Fruit fly (Drosophila melanogaster) whole organism, embryonic: ENCODE data around the gene CG11836.

Source experiments
- B-H2 ChIP-seq: fragments of 200-800 bp; sonication (Bioruptor generic); optimal IDR thresholded peaks from 2 replicates; lab custom pipeline; 2018; ENCODE audit warnings: missing biosample characterization, mild to moderate bottlenecking, missing genetic modification characterization
- Bteb2 ChIP-seq: fragments of 200-800 bp; sonication (Bioruptor generic); optimal IDR thresholded peaks from 2 replicates; lab custom pipeline; 2016; ENCODE audit warnings: missing biosample characterization, missing genetic modification characterization
- CG10267 ChIP-seq: fragments of 200-800 bp; sonication (Bioruptor generic); optimal IDR thresholded peaks from 2 replicates; lab custom pipeline; 2018; ENCODE audit warnings: missing biosample characterization, mild to moderate bottlenecking, missing genetic modification characterization, moderate library complexity
- CG12155 ChIP-seq: fragments of 200-800 bp; sonication (Bioruptor generic); optimal IDR thresholded peaks from 3 replicates; lab custom pipeline; 2016; ENCODE audit warnings: missing biosample characterization, missing genetic modification characterization
- CG12299 ChIP-seq: fragments of 200-800 bp; sonication (Bioruptor generic); optimal IDR thresholded peaks from 2 replicates; lab custom pipeline; 2018; ENCODE audit warnings: missing biosample characterization, mild to moderate bottlenecking, missing genetic modification characterization
- CG12659 ChIP-seq: fragments of 200-800 bp; sonication (Bioruptor generic); optimal IDR thresholded peaks from 3 replicates; lab custom pipeline; 2017; ENCODE audit warnings: mild to moderate bottlenecking, missing biosample characterization, missing genetic modification reagents, missing genetic modification characterization
- CG12769 ChIP-seq: fragments of 200-800 bp; sonication (Bioruptor generic); optimal IDR thresholded peaks from 2 replicates; lab custom pipeline; 2019; ENCODE audit warnings: missing biosample characterization, mild to moderate bottlenecking, missing genetic modification characterization, moderate library complexity
- CG14710 ChIP-seq: fragments of 200-800 bp; sonication (Bioruptor generic); optimal IDR thresholded peaks from 3 replicates; lab custom pipeline; 2019; ENCODE audit warnings: missing biosample characterization, mild to moderate bottlenecking, missing genetic modification characterization, moderate library complexity
- CG14860 ChIP-seq: fragments of 200-800 bp; sonication (Bioruptor generic); IDR thresholded peaks from 3 replicates; pipeline ENCODE4 v1.3.6; 2022; ENCODE audit warnings: missing biosample characterization, missing genetic modification characterization; ENCODE audit not compliant: partially characterized antibody
- CG15479 ChIP-seq: fragments of 200-800 bp; sonication (Bioruptor generic); optimal IDR thresholded peaks from 3 replicates; lab custom pipeline; 2019; ENCODE audit warnings: missing biosample characterization, mild to moderate bottlenecking, missing genetic modification characterization, moderate library complexity
- CG16863 ChIP-seq: fragments of 200-800 bp; sonication (Bioruptor generic); optimal IDR thresholded peaks from 3 replicates; lab custom pipeline; 2016; ENCODE audit warnings: missing biosample characterization, missing genetic modification characterization
- CG17829 ChIP-seq: fragments of 200-800 bp; optimal IDR thresholded peaks from 2 replicates; lab custom pipeline; 2019; ENCODE audit warnings: missing biosample characterization, mild to moderate bottlenecking, missing genetic modification characterization, moderate library complexity
- CG1832 ChIP-seq: fragments of 200-800 bp; sonication (Bioruptor generic); optimal IDR thresholded peaks from 2 replicates; lab custom pipeline; 2017; ENCODE audit warnings: missing biosample characterization, mild to moderate bottlenecking, missing genetic modification characterization, inconsistent platforms
- CG2199 ChIP-seq: fragments of 200-800 bp; sonication (Bioruptor generic); IDR thresholded peaks from 3 replicates; pipeline ENCODE4 v1.3.6; 2022; ENCODE audit warnings: missing biosample characterization, missing genetic modification characterization
- CG2202 ChIP-seq: fragments of 200-800 bp; sonication (Bioruptor generic); optimal IDR thresholded peaks from 2 replicates; lab custom pipeline; 2018; ENCODE audit warnings: missing biosample characterization, mild to moderate bottlenecking, missing genetic modification characterization
- CG31365 ChIP-seq: fragments of 200-800 bp; sonication (Bioruptor generic); optimal IDR thresholded peaks from 2 replicates; lab custom pipeline; 2018; ENCODE audit warnings: missing biosample characterization, mild to moderate bottlenecking, missing genetic modification characterization
- CG32772 ChIP-seq: fragments of 200-800 bp; sonication (Bioruptor generic); IDR thresholded peaks from 2 replicates; pipeline ENCODE4 v1.3.6; 2022; ENCODE audit warnings: missing biosample characterization, missing genetic modification characterization
- CG3726 ChIP-seq: fragments of 200-800 bp; sonication (Bioruptor generic); IDR thresholded peaks from 3 replicates; pipeline ENCODE4, ENCODE4 v1.3.6; 2022; ENCODE audit warnings: missing biosample characterization, missing genetic modification characterization
- CG3995 ChIP-seq: fragments of 200-800 bp; sonication (Bioruptor generic); optimal IDR thresholded peaks from 3 replicates; lab custom pipeline; 2016; ENCODE audit warnings: missing biosample characterization, missing genetic modification characterization
- CG4328 ChIP-seq: fragments of 200-800 bp; sonication (Bioruptor generic); optimal IDR thresholded peaks from 3 replicates; lab custom pipeline; 2017; ENCODE audit warnings: missing biosample characterization, missing genetic modification reagents, missing genetic modification characterization
- CG4424 ChIP-seq: fragments of 200-800 bp; sonication (Bioruptor generic); optimal IDR thresholded peaks from 3 replicates; lab custom pipeline; 2016; ENCODE audit warnings: missing biosample characterization, missing genetic modification characterization
- CG4854 ChIP-seq: fragments of 200-800 bp; sonication (Bioruptor generic); optimal IDR thresholded peaks from 2 replicates; lab custom pipeline; 2016; ENCODE audit warnings: missing biosample characterization, missing genetic modification characterization, inconsistent platforms
- CG6765 ChIP-seq: fragments of 200-800 bp; sonication (Bioruptor generic); optimal IDR thresholded peaks from 3 replicates; lab custom pipeline; 2017; ENCODE audit warnings: missing biosample characterization, mild to moderate bottlenecking, missing genetic modification characterization
- CG7839 ChIP-seq: fragments of 200-800 bp; sonication (Bioruptor generic); optimal IDR thresholded peaks from 3 replicates; lab custom pipeline; 2018; ENCODE audit warnings: missing biosample characterization, mild to moderate bottlenecking, missing genetic modification characterization, moderate library complexity
- CG9727 ChIP-seq: fragments of 200-800 bp; sonication (Bioruptor generic); optimal IDR thresholded peaks from 3 replicates; lab custom pipeline; 2017; ENCODE audit warnings: missing biosample characterization, mild to moderate bottlenecking, missing genetic modification characterization
- Camta ChIP-seq: fragments of 200-800 bp; sonication (Bioruptor generic); optimal IDR thresholded peaks from 2 replicates; lab custom pipeline; 2016; ENCODE audit warnings: missing biosample characterization, missing genetic modification characterization
- Dbx ChIP-seq: fragments of 200-800 bp; sonication (Bioruptor generic); IDR thresholded peaks from 3 replicates; pipeline ENCODE4 v1.3.6; 2022; ENCODE audit warnings: missing biosample characterization, missing genetic modification characterization
- Deaf1 ChIP-seq: fragments of 200-800 bp; optimal IDR thresholded peaks from 3 replicates; lab custom pipeline; 2019; ENCODE audit warnings: missing biosample characterization, mild to moderate bottlenecking, missing genetic modification characterization, moderate library complexity
- Dfd ChIP-seq, 2 experiments: fragments of >200 bp; optimal IDR thresholded peaks; 2 replicates each; lab custom pipeline; 2017; ENCODE audit warnings: missing biosample characterization in 2 of 2, missing genetic modification characterization in 2 of 2
- Dp ChIP-seq: fragments of 200-800 bp; sonication (Bioruptor generic); optimal IDR thresholded peaks from 2 replicates; lab custom pipeline; 2018; ENCODE audit warnings: missing biosample characterization, mild to moderate bottlenecking, missing genetic modification characterization, moderate library complexity
- Drgx ChIP-seq: fragments of 200-800 bp; sonication (Bioruptor generic); IDR thresholded peaks from 2 replicates; pipeline ENCODE4 v1.3.6; 2022; ENCODE audit warnings: missing biosample characterization, missing genetic modification characterization
- Ets97D ChIP-seq: fragments of 200-800 bp; sonication (Bioruptor generic); optimal IDR thresholded peaks from 3 replicates; lab custom pipeline; 2016; ENCODE audit warnings: missing biosample characterization, missing genetic modification characterization
- MTF-1 ChIP-seq: fragments of 200-800 bp; sonication (Bioruptor generic); optimal IDR thresholded peaks from 2 replicates; lab custom pipeline; 2018; ENCODE audit warnings: missing biosample characterization, mild to moderate bottlenecking, missing genetic modification characterization, borderline replicate concordance
- Pdp1 ChIP-seq, 2 experiments: fragments of 200-800 bp; sonication (Bioruptor generic); optimal IDR thresholded peaks; 3 replicates each; lab custom pipeline; 2016; ENCODE audit warnings: missing biosample characterization in 2 of 2, missing genetic modification characterization in 2 of 2, mild to moderate bottlenecking in 1 of 2, moderate library complexity in 1 of 2
- Six4 ChIP-seq: fragments of 200-800 bp; sonication (Bioruptor generic); optimal IDR thresholded peaks from 2 replicates; lab custom pipeline; 2016; ENCODE audit warnings: missing biosample characterization, missing genetic modification characterization
- Spps ChIP-seq: fragments of 200-800 bp; sonication (Bioruptor generic); optimal IDR thresholded peaks from 2 replicates; lab custom pipeline; 2018; ENCODE audit warnings: missing biosample characterization, mild to moderate bottlenecking, missing genetic modification characterization
- Sry-β ChIP-seq: fragments of 200-800 bp; sonication (Bioruptor generic); optimal IDR thresholded peaks from 2 replicates; lab custom pipeline; 2018; ENCODE audit warnings: missing biosample characterization, mild to moderate bottlenecking, missing genetic modification characterization, moderate library complexity
- Xrp1 ChIP-seq: fragments of 200-800 bp; sonication (Bioruptor generic); IDR thresholded peaks from 2 replicates; pipeline ENCODE4 v1.3.6; 2022; ENCODE audit warnings: missing biosample characterization, missing genetic modification characterization
- chm ChIP-seq: fragments of 200-800 bp; sonication (Bioruptor generic); IDR thresholded peaks from 2 replicates; pipeline ENCODE4 v1.3.6; 2022; ENCODE audit warnings: missing biosample characterization, missing genetic modification characterization
- da ChIP-seq: fragments of 200-800 bp; sonication (Bioruptor generic); optimal IDR thresholded peaks from 2 replicates; lab custom pipeline; 2016; ENCODE audit warnings: missing biosample characterization, missing genetic modification characterization
- esg ChIP-seq: fragments of 200-800 bp; sonication (Bioruptor generic); conservative IDR thresholded peaks from 2 replicates; pipeline ENCODE4 v1.3.6; 2022; ENCODE audit warnings: missing biosample characterization, missing genetic modification characterization
- gfzf ChIP-seq: fragments of 200-800 bp; sonication (Bioruptor generic); optimal IDR thresholded peaks from 2 replicates; lab custom pipeline; 2016; ENCODE audit warnings: missing biosample characterization, mild to moderate bottlenecking, missing genetic modification characterization, moderate library complexity
- hkb ChIP-seq, 2 experiments: fragments of 200-800 bp in 1 of 2; fragments of >200 bp in 1 of 2; sonication (Bioruptor generic) in 1 of 2; IDR thresholded peaks in 1 of 2; optimal IDR thresholded peaks in 1 of 2; 2 replicates each; pipeline versions ENCODE4 v1.3.6 to Lab custom; 2017 to 2022; ENCODE audit warnings: missing biosample characterization in 1 of 2, missing genetic modification characterization in 1 of 2
- kni ChIP-seq: fragments of 200-800 bp; sonication (Bioruptor generic); optimal IDR thresholded peaks from 3 replicates; lab custom pipeline; 2017; ENCODE audit warnings: mild to moderate bottlenecking, missing biosample characterization, missing genetic modification reagents, missing genetic modification characterization
- nerfin-1 ChIP-seq: fragments of 200-800 bp; sonication (Bioruptor generic); optimal IDR thresholded peaks from 3 replicates; lab custom pipeline; 2019; ENCODE audit warnings: missing biosample characterization, mild to moderate bottlenecking, missing genetic modification characterization, moderate library complexity
- sc ChIP-seq, 3 experiments: fragments of >200 bp in 2 of 3; fragments of 200-800 bp in 1 of 3; sonication (Bioruptor generic) in 1 of 3; optimal IDR thresholded peaks; 2 replicates in 2 of 3; 3 replicates in 1 of 3; lab custom pipeline; 2017; ENCODE audit warnings: mild to moderate bottlenecking in 1 of 3, missing biosample characterization in 1 of 3, missing genetic modification characterization in 1 of 3, missing genetic modification reagents in 1 of 3
- sr ChIP-seq: fragments of 200-800 bp; sonication (Bioruptor generic); IDR thresholded peaks from 3 replicates; pipeline ENCODE4 v1.3.6; 2022; ENCODE audit warnings: missing biosample characterization, missing genetic modification characterization
- stc ChIP-seq: fragments of 200-800 bp; sonication (Bioruptor generic); IDR thresholded peaks from 2 replicates; pipeline ENCODE4 v1.3.6; 2022; ENCODE audit warnings: missing biosample characterization, missing genetic modification characterization
- tx ChIP-seq: fragments of 200-800 bp; sonication (Bioruptor generic); optimal IDR thresholded peaks from 2 replicates; lab custom pipeline; 2016; ENCODE audit warnings: missing biosample characterization, missing genetic modification characterization

Gene CG11836

dm6 chr3R:25069569-25069968 lies 1.4 kb upstream of the CG11836 start, which contains the start of the genes Stt3B and CG11839 (continued):
- no peak for TF ChIP-seq sr
- peak; percentile 77 for TF ChIP-seq CG10267
- TF ChIP-seq Ets97D (GFP tag; lab: Kevin White, UChicago), result peak; percentile 90
- TF ChIP-seq CG6765 (GFP tag; lab: Kevin White, UChicago), result peak; percentile 4
- TF ChIP-seq tx (GFP tag; lab: Kevin White, UChicago), result peak; percentile 78
- peak; percentile 74 for TF ChIP-seq Six4 (GFP tag; lab: Kevin White, UChicago)
- TF ChIP-seq CG32772 (GFP tag; lab: Robert Waterston, UW), result no peak
- peak; percentile 72 for TF ChIP-seq nerfin-1 (tag; lab: Kevin White, UChicago)
- TF ChIP-seq Bteb2 (GFP tag; lab: Kevin White, UChicago), result peak; percentile 70
- TF ChIP-seq stc, result 0 out of 2 replicates have a peak, but pooled peaks have one; percentile 21
- peak; percentile 37 for TF ChIP-seq CG2202 (tag; lab: Kevin White, UChicago)
- peak; percentile 44 for TF ChIP-seq Dp
- no peak for TF ChIP-seq sc (optimal IDR thresholded peaks at IDR 0.05; lab: Kevin White, UChicago)
- no peak for TF ChIP-seq sc (GFP tag; optimal IDR thresholded peaks at IDR 0.05; lab: Kevin White, UChicago)
- no peak for TF ChIP-seq kni (GFP tag; lab: Kevin White, UChicago)
- 0 out of 3 replicates have a peak, but pooled peaks have one; percentile 29 for TF ChIP-seq CG2199 (GFP tag; lab: Robert Waterston, UW)
- TF ChIP-seq da (GFP tag; lab: Kevin White, UChicago), result peak; percentile 18
- TF ChIP-seq CG7839 (tag; lab: Kevin White, UChicago), result no peak
- TF ChIP-seq CG14860 (GFP tag; lab: Robert Waterston, UW), result peak; percentile 91
- TF ChIP-seq Sry-β (GFP tag; lab: Kevin White, UChicago), result peak; percentile 31
- peak; percentile 49 for TF ChIP-seq CG16863
- peak; percentile 78 for TF ChIP-seq CG4424 (GFP tag; lab: Kevin White, UChicago)
- peak; percentile 42 for TF ChIP-seq CG12299 (tag; lab: Kevin White, UChicago)
- no peak for TF ChIP-seq CG12769 (tag; lab: Kevin White, UChicago)
- no peak for TF ChIP-seq Deaf1
- peak; percentile 62 for TF ChIP-seq B-H2
- TF ChIP-seq CG4328 (GFP tag; lab: Kevin White, UChicago), result peak; percentile 41
- no peak for TF ChIP-seq CG1832 (GFP tag; lab: Kevin White, UChicago)
- TF ChIP-seq CG12659 (GFP tag; lab: Kevin White, UChicago), result peak; percentile 85
- peak; percentile 80 for TF ChIP-seq Dbx (GFP tag; lab: Robert Waterston, UW)
- TF ChIP-seq hkb (optimal IDR thresholded peaks at IDR 0.05; lab: Kevin White, UChicago), result no peak
- peak; percentile 67 for TF ChIP-seq hkb (GFP tag; IDR thresholded peaks at IDR 0.05; lab: Robert Waterston, UW)
- TF ChIP-seq CG4854 (GFP tag; lab: Kevin White, UChicago), result peak; percentile 59
- no peak for TF ChIP-seq Dfd (GFP tag; optimal IDR thresholded peaks at IDR 0.05; lab: Kevin White, UChicago)
- peak; percentile 74 for TF ChIP-seq CG9727 (GFP tag; lab: Kevin White, UChicago)
- TF ChIP-seq gfzf (GFP tag; lab: Kevin White, UChicago), result peak; percentile 46
- TF ChIP-seq MTF-1, result no peak
- no peak for TF ChIP-seq Drgx (GFP tag; lab: Robert Waterston, UW)
- TF ChIP-seq Spps (tag; lab: Kevin White, UChicago), result peak; percentile 45
- peak; percentile 79 for TF ChIP-seq CG12155
- no peak for TF ChIP-seq CG15479 (GFP tag; lab: Kevin White, UChicago)
- TF ChIP-seq Camta, result peak; percentile 74
- TF ChIP-seq CG14710 (tag; lab: Kevin White, UChicago), result peak; percentile 85
- peak; percentile 62; the same call in 1 of the 2 replicates for TF ChIP-seq Xrp1 (GFP tag; lab: Robert Waterston, UW)
- TF ChIP-seq Pdp1 (GFP tag; optimal IDR thresholded peaks at IDR 0.05; lab: Kevin White, UChicago), result peak in 1 of 2 experiments; percentile 84
- TF ChIP-seq esg (GFP tag; lab: Robert Waterston, UW), result 0 out of 2 replicates have a peak, but pooled peaks have one; percentile 23
- no peak for TF ChIP-seq CG3726 (GFP tag; lab: Robert Waterston, UW)
- TF ChIP-seq CG31365 (tag; lab: Kevin White, UChicago), result no peak
- TF ChIP-seq CG3995, result peak; percentile 4
- TF ChIP-seq chm, result no peak
- peak; percentile 72 for TF ChIP-seq CG17829
